Worm (Caenorhabditis elegans) whole organism, L3 larva: ENCODE results near the gene nas-17.

Source experiments
- R02D3.7 ChIP-seq: fragments of 150-350 bp; optimal IDR thresholded peaks from 2 replicates; lab custom pipeline; 2014; ENCODE audit warnings: missing biosample characterization, missing genetic modification characterization
- aly-2 ChIP-seq: fragments of 150-350 bp; optimal IDR thresholded peaks from 2 replicates; lab custom pipeline; 2014; ENCODE audit warnings: missing biosample characterization, missing genetic modification characterization
- elt-2 ChIP-seq: sonication (generic microtip); optimal IDR thresholded peaks from 2 replicates; lab custom pipeline; 2016; ENCODE audit warnings: missing genetic modification reagents, mild to moderate bottlenecking, missing genetic modification characterization, missing compliant biosample characterization
- elt-3 ChIP-seq, 3 experiments: fragments of 150-350 bp in 1 of 3; sonication (generic microtip) in 2 of 3; optimal IDR thresholded peaks; 2 replicates in 2 of 3; 4 replicates in 1 of 3; lab custom pipeline; 2014 to 2017; ENCODE audit warnings: missing biosample characterization in 3 of 3, missing genetic modification characterization in 3 of 3
- fkh-2 ChIP-seq: fragments of 150-350 bp; optimal IDR thresholded peaks from 2 replicates; lab custom pipeline; 2014; ENCODE audit warnings: missing biosample characterization, missing genetic modification reagents, missing genetic modification characterization
- hmg-11 ChIP-seq: sonication (generic microtip); optimal IDR thresholded peaks from 2 replicates; lab custom pipeline; 2016; ENCODE audit warnings: missing genetic modification characterization, missing compliant biosample characterization
- lin-39 ChIP-seq: fragments of 150-350 bp; optimal IDR thresholded peaks from 2 replicates; lab custom pipeline; 2018; ENCODE audit warnings: missing biosample characterization, missing genetic modification reagents, missing genetic modification characterization
- nhr-12 ChIP-seq: fragments of 150-350 bp; optimal IDR thresholded peaks from 2 replicates; lab custom pipeline; 2014; ENCODE audit warnings: missing biosample characterization, missing genetic modification characterization
- nhr-237 ChIP-seq: fragments of 150-350 bp; optimal IDR thresholded peaks from 2 replicates; lab custom pipeline; 2014; ENCODE audit warnings: missing biosample characterization, missing genetic modification characterization
- nhr-76 ChIP-seq: fragments of 150-350 bp; sonication (generic microtip); optimal IDR thresholded peaks from 5 replicates; lab custom pipeline; 2014; ENCODE audit warnings: missing biosample characterization, missing genetic modification characterization
- snpc-4 ChIP-seq: fragments of 150-350 bp; optimal IDR thresholded peaks from 2 replicates; lab custom pipeline; 2014; ENCODE audit warnings: missing biosample characterization, missing genetic modification characterization

DNA sequence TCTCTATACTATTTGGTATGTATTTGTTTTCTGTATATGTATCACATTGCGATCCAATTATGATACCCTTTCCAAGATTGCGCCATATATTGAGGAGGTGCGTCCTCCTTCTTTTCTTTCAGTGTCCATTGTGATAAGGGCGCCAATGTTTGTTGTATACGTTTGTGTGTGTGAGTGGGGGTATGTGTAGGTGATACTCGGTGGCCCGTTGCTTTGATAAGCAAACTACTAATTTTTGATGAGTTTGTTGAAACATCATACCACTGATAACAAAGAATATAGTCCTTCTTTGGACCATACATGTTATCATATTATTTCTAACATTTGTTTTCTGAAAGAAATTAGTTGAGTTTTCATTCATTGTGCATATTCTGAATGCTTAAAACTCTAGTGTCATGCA, 5.0 kb downstream of the nas-17 start:
- TF ChIP-seq nhr-12 (tag; lab: Kevin White, UChicago) (no peak), elt-2 (tag; lab: Kevin White, UChicago) (peak; percentile 90), lin-39 (tag; lab: Kevin White, UChicago) (no peak), hmg-11 (tag; lab: Kevin White, UChicago) (no peak), nhr-76 (tag; lab: Kevin White, UChicago) (no peak), elt-3 (tag; optimal IDR thresholded peaks at IDR 0.05; lab: Kevin White, UChicago) (no peak), aly-2 (tag; lab: Kevin White, UChicago) (no peak), fkh-2 (tag; lab: Kevin White, UChicago) (no peak), snpc-4 (no peak), R02D3.7 (tag; lab: Kevin White, UChicago) (no peak), nhr-237 (tag; lab: Kevin White, UChicago) (no peak)
